Worm (Caenorhabditis elegans): ENCODE data around the gene C42D4.18.

Gene C42D4.18

DNA sequence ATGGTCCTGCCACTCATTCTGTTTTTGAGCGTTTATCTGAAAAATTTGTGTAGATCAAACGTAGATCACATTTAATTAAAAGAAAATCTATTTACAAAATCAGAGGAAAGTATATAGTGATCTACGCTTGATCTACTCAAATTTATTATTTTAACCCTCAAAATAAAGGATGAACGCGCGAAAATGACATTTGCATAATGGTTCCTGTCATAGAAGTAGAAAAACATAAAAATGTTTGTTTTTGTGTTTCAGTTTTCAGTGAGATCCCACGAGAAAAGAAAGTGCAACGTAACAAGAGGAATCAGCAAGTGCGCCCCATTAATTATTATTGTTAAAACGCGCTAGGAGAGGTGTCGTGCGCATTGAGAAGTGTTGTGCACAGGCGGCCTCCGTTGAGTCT lies 44.7 kb downstream of the C42D4.18 start:
- no peak for TF ChIP-seq snpc-4 (tag; optimal IDR thresholded peaks at IDR 0.05)
- no peak for TF ChIP-seq egl-13 (tag; optimal IDR thresholded peaks at IDR 0.05)
- TF ChIP-seq nhr-12 (tag; optimal IDR thresholded peaks at IDR 0.05): no peak
- TF ChIP-seq efl-3 (GFP tag; optimal IDR thresholded peaks at IDR 0.05): no peak
- TF ChIP-seq fkh-10 (GFP tag; optimal IDR thresholded peaks at IDR 0.05): no peak
- TF ChIP-seq mep-1 (tag; optimal IDR thresholded peaks at IDR 0.05): no peak
- TF ChIP-seq aha-1 (tag; optimal IDR thresholded peaks at IDR 0.05): no peak
- TF ChIP-seq pag-3 (tag; optimal IDR thresholded peaks at IDR 0.05; ENCODE audit: borderline replicate concordance, insufficient read depth): no peak
- no peak for TF ChIP-seq tlp-1 (tag; optimal IDR thresholded peaks at IDR 0.05)
- TF ChIP-seq nhr-11 (tag; optimal IDR thresholded peaks at IDR 0.05): no peak
- TF ChIP-seq nhr-90 (tag; optimal IDR thresholded peaks at IDR 0.05; ENCODE audit: poor library complexity): no peak
- TF ChIP-seq dpl-1 (GFP tag; optimal IDR thresholded peaks at IDR 0.05): no peak
- no peak for TF ChIP-seq nhr-19 (GFP tag; conservative IDR thresholded peaks at IDR 0.05)
- no peak for TF ChIP-seq lin-14 (GFP tag; optimal IDR thresholded peaks at IDR 0.05)
- no peak for TF ChIP-seq mef-2 (tag; optimal IDR thresholded peaks at IDR 0.05)
- no peak for TF ChIP-seq nhr-77 (tag; optimal IDR thresholded peaks at IDR 0.05)
- TF ChIP-seq aly-2 (tag; optimal IDR thresholded peaks at IDR 0.05): no peak
- TF ChIP-seq nhr-84 (tag; optimal IDR thresholded peaks at IDR 0.05): no peak
- no peak for TF ChIP-seq irx-1 (tag; optimal IDR thresholded peaks at IDR 0.05)

DNA sequence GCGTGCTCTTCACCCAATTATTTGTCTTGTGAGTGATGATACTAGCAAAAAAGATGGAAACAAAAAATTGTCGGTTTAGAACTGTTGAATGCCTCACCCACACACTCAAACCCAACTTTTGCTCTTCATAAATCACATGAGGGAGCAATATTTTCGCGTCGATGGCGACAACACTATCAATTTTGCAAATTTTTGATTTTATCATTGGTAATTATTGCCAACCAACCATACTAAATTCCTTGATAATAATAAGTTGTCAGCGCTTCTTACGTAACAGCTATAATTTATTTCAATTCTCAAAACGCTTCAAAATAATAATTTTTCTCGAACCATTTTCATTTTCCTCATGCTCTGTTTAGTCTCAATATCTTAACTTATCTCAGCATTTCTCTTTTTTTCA lies 46.2 kb downstream of the C42D4.18 start:
- TF ChIP-seq rnt-1 (tag; optimal IDR thresholded peaks at IDR 0.05): no peak
- no peak for TF ChIP-seq unc-62 (GFP tag; optimal IDR thresholded peaks at IDR 0.05)
- no peak for TF ChIP-seq lin-14 (GFP tag; optimal IDR thresholded peaks at IDR 0.05)
- no peak for TF ChIP-seq lsy-2 (tag; optimal IDR thresholded peaks at IDR 0.05)
- TF ChIP-seq sup-37 (GFP tag; optimal IDR thresholded peaks at IDR 0.05): no peak
- no peak for TF ChIP-seq snpc-4 (tag; optimal IDR thresholded peaks at IDR 0.05)
- TF ChIP-seq lin-35 (GFP tag; optimal IDR thresholded peaks at IDR 0.05): peak in 1 of 2 experiments; percentile 14
- no peak for TF ChIP-seq nhr-71 (tag; optimal IDR thresholded peaks at IDR 0.05)
- no peak for TF ChIP-seq skn-1 (tag; optimal IDR thresholded peaks at IDR 0.05)

DNA sequence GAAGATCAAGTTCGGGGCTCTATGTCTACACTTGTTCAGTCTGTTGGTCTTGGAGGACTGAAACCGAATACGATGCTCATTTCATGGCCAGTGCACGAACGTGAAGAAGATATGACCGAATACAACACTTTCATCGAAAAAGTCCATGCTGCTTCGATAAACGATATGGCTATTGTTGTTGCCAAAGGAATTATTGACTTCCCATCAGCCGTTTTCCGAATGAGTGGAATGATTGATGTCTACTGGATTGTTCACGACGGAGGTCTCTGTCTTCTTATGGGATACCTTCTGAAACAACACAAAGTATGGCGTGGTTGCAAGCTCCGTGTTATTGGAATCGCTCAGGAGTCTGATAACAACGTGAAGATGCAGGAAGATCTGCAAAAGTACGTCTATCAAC lies 49.6 kb downstream of the C42D4.18 start:
- TF ChIP-seq irx-1 (tag; optimal IDR thresholded peaks at IDR 0.05): no peak
- TF ChIP-seq mep-1 (tag; optimal IDR thresholded peaks at IDR 0.05): no peak
- TF ChIP-seq sox-4 (tag; optimal IDR thresholded peaks at IDR 0.05): no peak
- no peak for TF ChIP-seq unc-130 (tag; optimal IDR thresholded peaks at IDR 0.05)
- no peak for TF ChIP-seq dsc-1 (tag; optimal IDR thresholded peaks at IDR 0.05)
- no peak for TF ChIP-seq Y116A8C.19 (tag; optimal IDR thresholded peaks at IDR 0.05; ENCODE audit: borderline replicate concordance)
- TF ChIP-seq C16A3.4 (tag; optimal IDR thresholded peaks at IDR 0.05): no peak
- TF ChIP-seq nhr-76 (tag; optimal IDR thresholded peaks at IDR 0.05): no peak
- TF ChIP-seq fkh-8 (tag; optimal IDR thresholded peaks at IDR 0.05): no peak
- no peak for TF ChIP-seq swsn-7 (tag; optimal IDR thresholded peaks at IDR 0.05)
- no peak for TF ChIP-seq zip-4 (GFP tag; optimal IDR thresholded peaks at IDR 0.05)
- TF ChIP-seq nhr-47 (tag; optimal IDR thresholded peaks at IDR 0.05): no peak
- no peak for TF ChIP-seq nhr-237 (tag; optimal IDR thresholded peaks at IDR 0.05)
- no peak for TF ChIP-seq nhr-77 (tag; optimal IDR thresholded peaks at IDR 0.05)
- TF ChIP-seq jun-1 (tag; optimal IDR thresholded peaks at IDR 0.05): no peak
- no peak for TF ChIP-seq snu-23 (GFP tag; optimal IDR thresholded peaks at IDR 0.05)
- TF ChIP-seq unc-62 (GFP tag; optimal IDR thresholded peaks at IDR 0.05): no peak
- no peak for TF ChIP-seq mdl-1 (tag; optimal IDR thresholded peaks at IDR 0.05)

Measured in whole organism, L1 larva.